Worm (Caenorhabditis elegans) whole organism, L4 larva: ENCODE data around the gene T19D12.6.

Experiments used
- aha-1 ChIP-seq: fragments of 150-350 bp; peaks from one replicate; lab custom pipeline; 2014; ENCODE audit warnings: missing biosample characterization, missing genetic modification characterization
- dmd-9 ChIP-seq: fragments of 200-800 bp; sonication (Bioruptor generic); IDR thresholded peaks from 2 replicates; pipeline ENCODE4 v1.3.6; 2022; ENCODE audit warnings: missing genetic modification reagents, missing genetic modification characterization, missing compliant biosample characterization
- lsy-2 ChIP-seq, 2 experiments: fragments of 150-350 bp in 1 of 2; sonication (generic microtip) in 1 of 2; optimal IDR thresholded peaks; 2 replicates each; lab custom pipeline; 2014 to 2017; ENCODE audit warnings: missing biosample characterization in 2 of 2, missing genetic modification characterization in 2 of 2
- pha-4 ChIP-seq, 2 experiments: fragments of 150-350 bp in 1 of 2; fragments of 200-800 bp in 1 of 2; sonication (Bioruptor generic) in 1 of 2; IDR thresholded peaks in 1 of 2; optimal IDR thresholded peaks in 1 of 2; 2 replicates each; pipeline versions ENCODE4 v1.3.6 to Lab custom; 2014 to 2022; ENCODE audit warnings: missing genetic modification characterization in 2 of 2, missing genetic modification reagents in 2 of 2, missing biosample characterization in 1 of 2, missing compliant biosample characterization in 1 of 2

DNA sequence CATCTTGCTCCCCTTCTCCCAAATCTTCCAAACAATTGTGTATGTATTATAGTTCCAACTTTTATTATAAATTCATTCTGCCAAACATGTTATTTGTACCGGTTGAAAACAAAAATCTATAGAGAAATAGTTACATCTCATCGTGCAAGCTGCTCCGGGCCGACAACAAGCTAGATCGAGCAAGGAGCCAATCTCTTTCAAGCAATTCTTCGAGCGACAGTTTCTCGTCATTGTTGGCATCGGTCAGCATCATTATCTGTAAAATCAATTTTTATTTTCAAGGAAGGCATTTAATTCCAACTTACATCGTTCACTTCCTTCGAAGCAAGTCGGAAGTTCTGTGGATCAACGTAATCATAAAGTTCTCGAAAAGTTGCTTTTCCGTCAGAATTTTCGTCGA is 51.9 kb downstream of the T19D12.6 start:
- no peak for TF ChIP-seq lsy-2 (tag; optimal IDR thresholded peaks at IDR 0.05; lab: Kevin White, UChicago)
- no peak; the same call in 1 of the 2 replicates for TF ChIP-seq pha-4 (GFP tag; IDR thresholded peaks at IDR 0.05; lab: Robert Waterston, UW)
- no peak for TF ChIP-seq pha-4 (tag; optimal IDR thresholded peaks at IDR 0.05; lab: Kevin White, UChicago)
- no peak for TF ChIP-seq aha-1
- no peak for TF ChIP-seq dmd-9
